Fruit fly (Drosophila melanogaster) whole organism, prepupa: ENCODE measurements around the gene Ube3a.

Source experiments
- Eip75B ChIP-seq: fragments of 200-800 bp; sonication (Bioruptor generic); optimal IDR thresholded peaks from 3 replicates; lab custom pipeline; 2016; ENCODE audit warnings: missing biosample characterization, missing genetic modification characterization
- Eip78C ChIP-seq: fragments of 200-800 bp; sonication (Bioruptor generic); peaks from one replicate; lab custom pipeline; 2016; ENCODE audit warnings: missing biosample characterization, missing genetic modification characterization
- Sox15 ChIP-seq: fragments of 200-800 bp; sonication (Bioruptor generic); optimal IDR thresholded peaks from 3 replicates; lab custom pipeline; 2016; ENCODE audit warnings: missing biosample characterization, missing genetic modification characterization
- vri ChIP-seq: fragments of 200-800 bp; sonication (Bioruptor generic); optimal IDR thresholded peaks from 3 replicates; lab custom pipeline; 2016; ENCODE audit warnings: missing biosample characterization, mild to moderate bottlenecking, missing genetic modification characterization

DNA sequence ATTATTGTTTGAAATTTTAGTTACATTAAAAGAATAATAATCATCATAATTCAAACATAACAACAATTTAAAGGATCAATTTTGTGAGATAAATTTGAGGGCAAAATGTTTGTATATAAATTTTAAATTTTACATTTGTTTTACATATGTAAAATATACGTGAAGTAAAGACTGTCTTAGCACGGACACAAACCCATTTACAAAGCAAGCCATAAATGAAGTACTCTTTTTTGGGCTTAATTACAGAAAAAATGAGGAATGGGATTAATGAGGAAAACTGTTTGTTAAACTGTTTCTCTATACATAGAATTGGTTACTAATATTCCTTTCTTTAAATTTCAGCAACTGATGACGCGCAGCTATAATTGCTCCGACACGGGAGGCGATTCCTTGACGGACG, 14.3 kb upstream of the Ube3a start:
- TF ChIP-seq vri (GFP tag; lab: Kevin White, UChicago) (no peak), Sox15 (GFP tag; lab: Kevin White, UChicago) (no peak), Eip75B (no peak), Eip78C (GFP tag; lab: Kevin White, UChicago) (no peak)
